Worm (Caenorhabditis elegans) whole organism, L4 larva: ENCODE data around the gene atg-4.2.

Source experiments
- F10B5.3 ChIP-seq: sonication (generic microtip); optimal IDR thresholded peaks from 2 replicates; lab custom pipeline; 2016; ENCODE audit warnings: mild to moderate bottlenecking, missing genetic modification characterization, missing compliant biosample characterization
- fkh-10 ChIP-seq: fragments of 150-350 bp; optimal IDR thresholded peaks from 2 replicates; lab custom pipeline; 2014; ENCODE audit warnings: missing biosample characterization, missing genetic modification reagents, missing genetic modification characterization
- fos-1 ChIP-seq: fragments of 150-350 bp; optimal IDR thresholded peaks from 2 replicates; lab custom pipeline; 2014; ENCODE audit warnings: missing biosample characterization, missing genetic modification characterization
- jun-1 ChIP-seq: fragments of 150-350 bp; optimal IDR thresholded peaks from 2 replicates; lab custom pipeline; 2014; ENCODE audit warnings: missing biosample characterization, missing genetic modification reagents, missing genetic modification characterization
- pha-4 ChIP-seq, 2 experiments: fragments of 150-350 bp in 1 of 2; fragments of 200-800 bp in 1 of 2; sonication (Bioruptor generic) in 1 of 2; IDR thresholded peaks in 1 of 2; optimal IDR thresholded peaks in 1 of 2; 2 replicates each; pipeline versions ENCODE4 v1.3.6 to Lab custom; 2014 to 2022; ENCODE audit warnings: missing genetic modification characterization in 2 of 2, missing genetic modification reagents in 2 of 2, missing biosample characterization in 1 of 2, missing compliant biosample characterization in 1 of 2
- unc-62 ChIP-seq, 3 experiments: fragments of 150-350 bp in 1 of 3; sonication (generic microtip); optimal IDR thresholded peaks in 2 of 3; peaks in 1 of 3; 1 replicate in 1 of 3; 2 replicates in 2 of 3; lab custom pipeline; 2014 to 2017; ENCODE audit warnings: missing biosample characterization in 3 of 3, missing genetic modification characterization in 3 of 3, missing genetic modification reagents in 3 of 3, missing genotype in 1 of 3
- zfp-2 ChIP-seq: sonication (generic microtip); optimal IDR thresholded peaks from 2 replicates; lab custom pipeline; 2016; ENCODE audit warnings: mild to moderate bottlenecking, missing genetic modification characterization, missing compliant biosample characterization

DNA sequence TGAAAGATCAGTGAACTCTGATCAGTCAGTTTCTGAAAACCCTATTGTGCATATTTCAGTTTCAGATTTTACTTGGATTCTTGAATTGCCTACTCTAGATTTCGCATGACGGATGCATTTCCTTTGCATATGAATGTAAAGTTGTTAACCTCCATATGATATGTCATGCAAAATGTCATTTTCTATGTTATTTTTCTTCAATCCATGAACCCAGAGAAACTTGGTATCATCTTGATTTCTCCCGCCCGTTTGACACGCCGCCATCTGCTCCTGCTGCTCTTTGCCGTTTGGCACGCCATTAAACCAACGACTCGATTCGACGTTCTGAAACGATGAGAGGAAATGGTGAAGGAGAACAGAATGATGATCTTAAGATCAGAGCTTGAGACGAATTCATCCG is 17.5 kb upstream of the atg-4.2 start:
- TF ChIP-seq F10B5.3 (tag; lab: Kevin White, UChicago) (no peak), fos-1 (tag; lab: Kevin White, UChicago) (no peak), zfp-2 (tag; lab: Kevin White, UChicago) (no peak), unc-62 (GFP tag; optimal IDR thresholded peaks at IDR 0.05 in 1 of 2; lab: Kevin White, UChicago) (peak in 1 of 2 experiments; percentile 93), unc-62 (tag; optimal IDR thresholded peaks at IDR 0.05; lab: Kevin White, UChicago) (no peak), pha-4 (GFP tag; IDR thresholded peaks at IDR 0.05; lab: Robert Waterston, UW) (no peak), pha-4 (tag; optimal IDR thresholded peaks at IDR 0.05; lab: Kevin White, UChicago) (no peak), fkh-10 (no peak), jun-1 (tag; lab: Kevin White, UChicago) (no peak)
